Worm (Caenorhabditis elegans) whole organism, late embryonic: Measurements from ENCODE around the gene Y102A5C.27.

Source experiments
- C38D4.7 ChIP-seq: fragments of 200-800 bp; sonication (Bioruptor generic); optimal IDR thresholded peaks from 2 replicates; lab custom pipeline; 2018; ENCODE audit warnings: mild to moderate bottlenecking, missing genetic modification characterization, moderate library complexity, missing compliant biosample characterization
- ama-1 ChIP-seq: fragments of 150-350 bp; optimal IDR thresholded peaks from 2 replicates; lab custom pipeline; 2014
- ceh-22 ChIP-seq: sonication (generic microtip); optimal IDR thresholded peaks from 2 replicates; lab custom pipeline; 2017; ENCODE audit warnings: missing biosample characterization, missing genetic modification characterization
- ceh-30 ChIP-seq: fragments of 150-350 bp; optimal IDR thresholded peaks from 2 replicates; lab custom pipeline; 2014; ENCODE audit warnings: missing biosample characterization, missing genetic modification characterization
- ceh-31 ChIP-seq: sonication (generic microtip); optimal IDR thresholded peaks from 2 replicates; lab custom pipeline; 2016; ENCODE audit warnings: missing genetic modification characterization, missing compliant biosample characterization
- hlh-30 ChIP-seq: sonication (generic microtip); optimal IDR thresholded peaks from 2 replicates; lab custom pipeline; 2017; ENCODE audit warnings: antibody characterized with exemption, missing genetic modification characterization, missing compliant biosample characterization; ENCODE audit not compliant: insufficient read depth
- hlh-8 ChIP-seq: sonication (generic microtip); optimal IDR thresholded peaks from 2 replicates; lab custom pipeline; 2016; ENCODE audit warnings: missing genotype, missing genetic modification characterization, missing compliant biosample characterization
- nfya-1 ChIP-seq: sonication (generic microtip); optimal IDR thresholded peaks from 2 replicates; lab custom pipeline; 2017; ENCODE audit warnings: missing genetic modification characterization, mild to moderate bottlenecking, missing compliant biosample characterization, antibody characterized with exemption, moderate library complexity
- pha-4 ChIP-seq: fragments of 150-350 bp; optimal IDR thresholded peaks from 2 replicates; lab custom pipeline; 2018; ENCODE audit warnings: missing biosample characterization, missing genetic modification reagents, missing genetic modification characterization
- sox-4 ChIP-seq: sonication (generic microtip); optimal IDR thresholded peaks from 2 replicates; lab custom pipeline; 2017; ENCODE audit warnings: mild to moderate bottlenecking, missing genetic modification characterization, inconsistent platforms, missing compliant biosample characterization
- syd-9 ChIP-seq: sonication (generic microtip); optimal IDR thresholded peaks from 2 replicates; lab custom pipeline; 2016; ENCODE audit warnings: mild to moderate bottlenecking, missing genetic modification characterization, moderate library complexity, missing compliant biosample characterization
- ttx-3 ChIP-seq: sonication (generic microtip); optimal IDR thresholded peaks from 2 replicates; lab custom pipeline; 2016; ENCODE audit warnings: missing genetic modification reagents, missing genetic modification characterization, missing compliant biosample characterization
- unc-86 ChIP-seq: sonication (generic microtip); optimal IDR thresholded peaks from 2 replicates; lab custom pipeline; 2016; ENCODE audit warnings: missing genetic modification characterization, missing compliant biosample characterization
- ztf-16 ChIP-seq: sonication (generic microtip); optimal IDR thresholded peaks from 2 replicates; lab custom pipeline; 2017; ENCODE audit warnings: missing genetic modification characterization, missing compliant biosample characterization

DNA sequence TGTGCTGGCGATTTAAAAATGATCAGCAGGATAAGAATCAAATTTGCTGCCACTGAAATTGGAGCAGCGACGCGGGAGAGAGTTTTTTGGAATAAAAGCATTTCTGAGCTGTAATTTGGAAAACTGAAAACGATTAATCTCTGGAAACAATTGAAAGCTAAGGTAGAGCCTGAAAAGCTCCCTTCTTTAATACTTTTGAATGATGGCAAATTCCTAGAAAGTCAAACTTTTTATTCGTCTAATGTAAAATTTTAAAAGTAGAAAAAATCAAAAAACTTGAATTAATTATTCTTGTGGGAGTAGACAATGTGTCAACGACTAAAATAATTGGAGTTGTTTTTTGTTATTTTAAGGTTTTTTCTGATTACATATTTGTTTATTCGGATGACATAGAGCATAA is 11.7 kb upstream of the Y102A5C.27 start, which contains the start of gene str-217:
- no peak for TF ChIP-seq ceh-31 (tag; lab: Kevin White, UChicago)
- no peak for TF ChIP-seq ama-1
- TF ChIP-seq nfya-1 (tag; lab: Kevin White, UChicago): no peak
- TF ChIP-seq pha-4 (tag; lab: Kevin White, UChicago): no peak
- no peak for TF ChIP-seq syd-9
- no peak for TF ChIP-seq ceh-22
- no peak for TF ChIP-seq ceh-30 (tag; lab: Kevin White, UChicago)
- TF ChIP-seq C38D4.7 (GFP tag; lab: Kevin White, UChicago): no peak
- TF ChIP-seq ztf-16 (tag; lab: Kevin White, UChicago): no peak
- TF ChIP-seq hlh-8: no peak
- TF ChIP-seq unc-86 (tag; lab: Kevin White, UChicago): no peak
- TF ChIP-seq sox-4: no peak
- TF ChIP-seq hlh-30 (tag; lab: Kevin White, UChicago): no peak
- no peak for TF ChIP-seq ttx-3 (tag; lab: Kevin White, UChicago)
